Worm (Caenorhabditis elegans) whole organism, L4/young adult: ENCODE data around the gene H38K22.6.

Experiments used
- W03F9.2 ChIP-seq: fragments of 150-350 bp; optimal IDR thresholded peaks from 2 replicates; lab custom pipeline; 2014; ENCODE audit warnings: missing biosample characterization, missing genetic modification characterization
- dao-5 ChIP-seq: sonication (generic microtip); optimal IDR thresholded peaks from 2 replicates; lab custom pipeline; 2016; ENCODE audit warnings: missing genotype, missing genetic modification characterization, moderate library complexity, missing compliant biosample characterization
- him-1 ChIP-seq: sonication (generic microtip); optimal IDR thresholded peaks from 2 replicates; lab custom pipeline; 2016; ENCODE audit warnings: missing genotype, missing genetic modification reagents, missing genetic modification characterization, missing compliant biosample characterization

The H38K22.6 gene

DNA sequence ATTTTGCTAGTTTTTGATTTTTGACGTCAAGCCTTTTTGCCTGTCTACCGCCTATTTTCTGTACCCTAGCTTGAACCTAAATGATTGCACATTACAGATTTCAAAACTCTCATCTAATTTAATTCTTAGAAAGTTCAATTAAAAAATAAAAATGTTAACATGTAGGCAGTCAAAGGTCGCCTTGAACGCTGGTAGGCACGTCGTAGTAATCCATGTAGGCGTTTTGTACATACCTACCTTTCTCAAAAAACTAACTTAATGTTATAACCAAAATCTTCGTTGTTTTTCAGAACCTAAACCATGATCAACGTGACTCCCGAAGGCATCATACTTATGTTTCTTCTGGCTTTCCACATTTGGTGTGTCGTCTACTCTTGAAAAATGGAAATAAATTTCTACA is 3.6 kb downstream of the H38K22.6 start, which contains the start of gene H38K22.9:
H38K22.9 (plus strand) TSS at position 301 of the 400 bp plus-strand sequence.
- TF ChIP-seq W03F9.2 (tag; lab: Kevin White, UChicago) (no peak), dao-5 (tag; lab: Kevin White, UChicago) (no peak), him-1 (tag; lab: Kevin White, UChicago) (no peak)

DNA sequence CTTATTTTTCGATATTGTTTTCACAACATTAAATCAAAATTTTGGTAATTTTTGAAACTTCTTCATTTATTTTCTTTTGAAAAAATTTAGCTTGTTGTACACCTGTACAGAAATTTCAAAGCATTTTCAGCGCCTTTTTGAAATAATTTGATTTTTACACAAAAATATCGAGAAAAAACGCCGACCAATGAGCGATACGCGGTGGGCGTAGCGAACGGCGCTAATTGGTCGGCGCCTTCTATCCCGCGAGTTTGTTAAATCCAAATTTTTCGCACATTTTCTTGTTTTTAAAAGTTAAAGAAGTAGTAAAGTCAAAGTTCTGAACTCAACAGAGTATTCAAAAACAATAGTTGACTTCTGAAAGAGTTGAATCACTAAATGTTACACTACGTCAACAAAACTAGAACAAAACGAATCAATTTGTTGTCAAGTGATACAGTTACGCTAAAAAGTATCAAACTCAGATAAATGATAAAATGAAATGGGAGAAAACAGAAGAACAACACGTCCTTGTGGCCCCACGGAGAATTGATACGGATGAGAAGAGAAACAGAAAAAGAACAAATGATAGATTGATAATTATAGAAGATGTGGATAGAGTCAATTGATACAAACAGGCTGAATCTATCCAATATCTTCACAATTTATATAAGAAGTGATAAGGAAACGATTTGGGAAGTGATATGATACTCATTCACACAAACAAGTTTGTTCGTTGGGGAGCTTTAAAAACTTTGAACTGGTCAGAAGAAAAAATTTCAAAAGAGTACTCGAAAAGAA is 8.2 kb downstream of the H38K22.6 start:
- TF ChIP-seq him-1 (tag; lab: Kevin White, UChicago): no peak
- TF ChIP-seq dao-5 (tag; lab: Kevin White, UChicago): no peak
- no peak for TF ChIP-seq W03F9.2 (tag; lab: Kevin White, UChicago)

DNA sequence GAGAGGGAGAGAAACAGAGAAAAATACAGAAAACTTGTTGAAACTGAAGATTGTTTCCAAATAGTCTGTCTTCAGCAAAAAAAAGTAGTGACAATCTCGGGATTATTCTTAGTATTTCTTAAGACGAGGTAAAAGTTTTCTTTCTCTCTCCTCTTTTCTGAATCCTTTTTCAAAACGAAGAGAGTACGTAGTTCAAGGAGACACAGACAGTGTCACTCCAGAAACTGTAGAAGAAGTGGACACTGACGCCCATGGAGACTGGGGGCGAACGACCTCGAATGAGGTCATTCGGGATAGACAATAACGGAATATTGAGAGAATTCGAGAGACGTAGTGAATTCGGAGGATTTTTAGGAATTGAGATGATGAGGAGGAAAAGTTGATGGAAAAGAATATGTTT is 10.8 kb downstream of the H38K22.6 start, which contains the start of gene gly-6:
gly-6 (minus strand) TSS at position 245 of the 400 bp plus-strand sequence.
- TF ChIP-seq W03F9.2 (tag; lab: Kevin White, UChicago) (no peak), dao-5 (tag; lab: Kevin White, UChicago) (no peak), him-1 (tag; lab: Kevin White, UChicago) (no peak)

DNA sequence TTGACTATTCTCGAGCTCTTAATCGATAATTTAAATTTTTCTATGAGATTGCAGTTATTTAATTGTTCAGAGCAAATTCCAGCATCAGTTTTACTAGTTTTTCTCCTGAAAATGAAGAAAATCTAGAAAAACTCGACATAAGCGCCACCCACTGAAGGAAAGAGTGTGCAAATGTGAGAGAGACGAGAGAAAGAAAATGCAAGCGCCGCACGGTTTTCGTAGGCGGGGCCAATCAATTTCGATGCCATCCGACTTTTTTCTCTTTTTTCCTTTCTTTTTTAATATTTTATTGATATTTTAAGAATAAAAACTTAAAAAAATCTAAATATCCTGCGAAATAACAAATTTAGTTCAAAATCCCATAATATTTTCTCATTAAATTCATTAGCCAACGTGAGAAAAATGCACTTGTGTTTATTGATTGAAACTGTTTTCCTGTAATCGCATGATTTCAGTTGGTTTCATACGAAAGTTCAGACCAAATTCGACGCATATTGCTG is 12.4 kb downstream of the H38K22.6 start, which contains the start of gene cdk-12:
cdk-12 (plus strand) TSS at position 450 of the 500 bp plus-strand sequence.
- peak; percentile 67 for TF ChIP-seq W03F9.2 (tag; lab: Kevin White, UChicago)
- TF ChIP-seq him-1 (tag; lab: Kevin White, UChicago): no peak

DNA sequence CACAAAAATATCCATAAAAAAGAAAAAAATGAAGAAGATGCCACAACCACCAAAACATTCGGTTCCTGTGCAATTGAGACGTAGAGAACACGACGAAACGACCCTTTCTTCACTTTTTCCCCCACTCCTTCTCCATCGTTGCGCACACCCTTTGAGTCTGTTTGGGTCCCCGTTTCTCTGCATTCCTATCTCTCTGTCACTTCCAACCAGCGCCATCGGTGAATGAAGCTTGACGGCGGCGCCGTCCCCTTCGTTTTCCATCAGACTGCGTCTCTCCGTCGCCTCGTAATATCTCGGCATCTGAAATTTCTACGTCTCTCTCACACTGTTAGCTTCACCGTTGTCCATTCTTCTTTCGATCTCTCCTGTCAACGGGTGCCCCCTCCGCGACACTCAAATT is 15.4 kb downstream of the H38K22.6 start:
- peak; percentile 27 for TF ChIP-seq W03F9.2 (tag; lab: Kevin White, UChicago)
- TF ChIP-seq him-1 (tag; lab: Kevin White, UChicago): no peak
- TF ChIP-seq dao-5 (tag; lab: Kevin White, UChicago): no peak

DNA sequence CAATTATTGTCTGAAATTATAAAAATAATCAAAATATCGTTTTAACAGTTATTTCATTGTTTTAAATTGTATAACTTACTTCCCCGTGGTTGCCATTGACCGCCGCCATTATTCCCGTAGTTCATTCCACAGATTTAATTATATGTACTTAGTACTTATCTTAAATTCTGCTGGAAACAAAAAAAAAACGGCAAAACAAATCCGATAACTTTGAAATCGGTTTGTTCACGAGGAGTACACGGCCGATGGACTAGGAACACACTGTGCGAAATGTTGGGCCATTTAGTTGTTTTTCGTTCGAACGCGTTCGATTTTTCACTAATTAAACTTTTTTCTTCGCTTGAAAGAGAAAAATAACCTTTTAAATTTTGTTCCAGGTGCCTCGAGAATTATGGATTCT is 22.9 kb downstream of the H38K22.6 start, which contains the start of the genes B0285.3 and lcmt-1:
B0285.3 (minus strand) TSS at position 267 of the 400 bp plus-strand sequence.
lcmt-1 (plus strand) TSS at position 377 of the 400 bp plus-strand sequence.
- no peak for TF ChIP-seq him-1 (tag; lab: Kevin White, UChicago)
- peak; percentile 55 for TF ChIP-seq W03F9.2 (tag; lab: Kevin White, UChicago)
- no peak for TF ChIP-seq dao-5 (tag; lab: Kevin White, UChicago)

DNA sequence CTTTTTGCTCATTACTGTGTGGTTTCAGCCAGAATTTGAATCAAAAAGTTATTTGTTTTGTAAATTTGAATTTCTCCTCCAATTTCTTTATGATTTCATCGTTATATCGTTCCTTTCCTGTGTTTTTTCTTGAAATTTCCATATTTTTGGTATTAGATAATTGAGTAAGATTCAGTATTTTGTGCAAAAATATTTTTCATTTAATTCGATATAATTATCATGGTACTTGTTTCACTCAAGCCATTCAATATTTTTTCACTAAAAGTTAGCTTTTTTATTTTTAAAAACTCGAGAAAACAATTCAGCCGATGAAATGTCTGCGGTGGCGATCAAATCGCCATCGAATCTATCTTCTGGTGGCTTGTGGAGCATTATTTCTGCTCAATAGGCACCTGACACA is 24.8 kb downstream of the H38K22.6 start, which contains the start of gene hse-5:
hse-5 (plus strand) TSS at position 301 of the 400 bp plus-strand sequence.
- TF ChIP-seq W03F9.2 (tag; lab: Kevin White, UChicago) (no peak), him-1 (tag; lab: Kevin White, UChicago) (no peak), dao-5 (tag; lab: Kevin White, UChicago) (no peak)

DNA sequence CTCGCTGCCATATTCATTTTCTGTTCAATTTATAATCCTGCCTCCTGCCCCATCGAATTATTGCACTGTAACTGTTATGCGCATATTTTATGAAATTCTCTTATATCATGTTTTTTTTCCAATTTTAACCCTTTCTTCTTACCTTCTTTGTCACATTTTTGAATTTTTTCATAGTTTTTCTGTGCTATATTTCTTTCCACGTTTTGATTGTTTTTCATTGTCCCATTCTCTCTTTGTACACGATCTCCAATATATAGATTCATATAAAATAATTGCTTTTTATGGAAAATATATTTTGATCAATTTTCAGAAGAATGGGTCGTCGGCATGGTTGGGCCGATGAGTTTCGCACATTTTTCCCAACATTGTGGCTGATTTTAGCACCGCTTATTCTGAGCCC is 29.6 kb downstream of the H38K22.6 start, which contains the start of gene B0285.6:
B0285.6 (plus strand) TSS at position 301 of the 400 bp plus-strand sequence.
- TF ChIP-seq W03F9.2 (tag; lab: Kevin White, UChicago) (no peak), dao-5 (tag; lab: Kevin White, UChicago) (no peak), him-1 (tag; lab: Kevin White, UChicago) (no peak)

DNA sequence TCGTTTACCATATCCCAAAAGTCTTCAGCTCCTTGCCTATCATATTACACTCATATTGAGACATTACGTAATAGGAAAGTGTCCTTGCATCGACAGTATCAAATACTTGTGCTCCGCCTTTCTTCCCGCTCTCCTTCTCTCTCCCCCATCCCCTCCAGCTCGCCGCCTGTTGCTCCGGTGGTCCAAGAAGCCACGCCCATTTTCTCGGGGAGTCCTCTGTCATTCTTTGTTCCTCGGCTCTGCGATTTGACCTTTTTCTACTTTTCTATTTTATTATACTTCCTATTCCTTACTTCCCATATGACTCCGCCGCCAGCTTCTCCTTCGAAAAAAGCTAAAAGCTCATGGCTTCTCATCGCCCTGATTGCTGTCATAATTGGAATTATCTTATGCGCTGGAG is 36.2 kb downstream of the H38K22.6 start, which contains the start of gene mnp-1:
mnp-1 (plus strand) TSS at position 211 of the 400 bp plus-strand sequence.
- no peak for TF ChIP-seq dao-5 (tag; lab: Kevin White, UChicago)
- no peak for TF ChIP-seq W03F9.2 (tag; lab: Kevin White, UChicago)
- TF ChIP-seq him-1 (tag; lab: Kevin White, UChicago): no peak

DNA sequence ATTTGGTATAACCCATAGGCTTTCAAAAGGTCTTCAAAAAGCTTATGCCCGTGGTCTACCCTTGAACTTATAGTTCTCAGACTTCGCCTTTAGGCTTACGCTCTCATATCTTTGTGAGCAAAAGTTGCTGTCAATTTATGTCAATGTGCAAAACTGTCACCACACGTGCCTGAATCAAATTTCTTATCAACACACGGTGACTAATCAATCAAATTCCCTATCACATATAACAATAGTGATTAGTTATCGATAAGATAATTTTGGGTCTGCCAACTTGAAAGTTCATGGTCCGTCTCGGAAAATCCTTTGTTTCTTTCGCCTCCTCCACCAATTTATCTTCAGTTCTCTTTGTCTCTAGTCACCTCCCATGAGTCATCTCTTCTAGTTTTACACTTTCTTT is 37.2 kb downstream of the H38K22.6 start:
- TF ChIP-seq dao-5 (tag; lab: Kevin White, UChicago): no peak
- TF ChIP-seq him-1 (tag; lab: Kevin White, UChicago): no peak
- no peak for TF ChIP-seq W03F9.2 (tag; lab: Kevin White, UChicago)

DNA sequence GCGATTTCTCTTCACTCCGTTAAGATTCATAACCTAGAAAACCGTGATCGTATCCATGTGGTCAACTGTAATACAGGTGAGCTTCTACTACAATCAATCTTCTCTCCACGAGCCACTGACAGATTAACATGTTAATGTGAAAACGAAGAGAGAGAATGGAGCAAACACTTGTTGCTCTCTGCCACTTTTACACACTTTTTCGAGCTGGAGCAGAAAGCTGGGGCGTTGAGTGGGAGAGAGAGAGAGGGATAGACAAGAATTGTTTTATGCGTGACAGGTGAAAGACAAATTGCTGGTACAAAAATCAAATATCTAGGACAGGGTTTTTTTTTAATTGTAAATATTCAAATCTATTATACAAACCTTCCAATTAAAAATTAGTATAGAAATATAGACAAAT is 38.1 kb downstream of the H38K22.6 start:
- no peak for TF ChIP-seq W03F9.2 (tag; lab: Kevin White, UChicago)
- no peak for TF ChIP-seq him-1 (tag; lab: Kevin White, UChicago)
- TF ChIP-seq dao-5 (tag; lab: Kevin White, UChicago): no peak

DNA sequence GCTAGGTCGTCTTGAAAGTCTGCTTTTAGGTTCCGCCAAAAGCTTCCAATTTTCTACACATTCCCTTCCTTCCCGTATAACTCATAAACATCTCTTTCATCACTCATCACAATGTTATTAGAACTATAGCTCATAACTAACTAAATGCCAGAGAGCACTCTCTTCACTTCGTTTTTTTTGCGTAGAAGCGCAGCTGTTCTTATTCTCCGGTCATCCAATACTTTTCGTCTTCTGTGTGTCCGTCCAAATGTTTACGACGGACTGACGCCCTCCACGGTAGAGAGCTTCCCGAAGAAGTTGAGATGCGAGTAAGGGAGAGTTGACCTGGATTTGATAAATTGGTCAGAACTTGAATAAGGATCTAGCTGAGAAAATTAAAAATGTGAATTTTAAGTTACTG is 39.0 kb downstream of the H38K22.6 start:
- no peak for TF ChIP-seq him-1 (tag; lab: Kevin White, UChicago)
- TF ChIP-seq W03F9.2 (tag; lab: Kevin White, UChicago): no peak
- no peak for TF ChIP-seq dao-5 (tag; lab: Kevin White, UChicago)

DNA sequence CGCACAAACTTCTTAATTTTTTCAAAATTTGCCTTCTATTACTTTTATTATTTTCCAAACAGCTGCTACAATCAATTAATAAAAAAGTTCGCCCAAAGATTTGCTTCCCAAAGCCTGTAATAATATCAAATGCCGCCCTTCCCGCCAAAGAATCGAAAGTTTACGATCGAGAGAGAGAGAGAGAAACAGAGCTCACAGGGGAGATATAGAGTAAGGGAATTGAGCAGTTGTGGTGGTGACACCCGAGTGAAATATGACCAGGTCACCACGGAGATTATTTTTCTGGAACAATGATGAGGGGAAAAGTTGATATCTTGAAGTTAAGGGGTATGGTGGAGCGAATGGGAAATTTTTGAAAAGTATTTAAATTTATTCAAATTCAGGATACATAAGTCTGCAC is 39.7 kb downstream of the H38K22.6 start:
- TF ChIP-seq W03F9.2 (tag; lab: Kevin White, UChicago): no peak
- TF ChIP-seq him-1 (tag; lab: Kevin White, UChicago): no peak
- TF ChIP-seq dao-5 (tag; lab: Kevin White, UChicago): no peak
